Fruit fly (Drosophila melanogaster): ENCODE measurements around the gene CG9514.

DNA sequence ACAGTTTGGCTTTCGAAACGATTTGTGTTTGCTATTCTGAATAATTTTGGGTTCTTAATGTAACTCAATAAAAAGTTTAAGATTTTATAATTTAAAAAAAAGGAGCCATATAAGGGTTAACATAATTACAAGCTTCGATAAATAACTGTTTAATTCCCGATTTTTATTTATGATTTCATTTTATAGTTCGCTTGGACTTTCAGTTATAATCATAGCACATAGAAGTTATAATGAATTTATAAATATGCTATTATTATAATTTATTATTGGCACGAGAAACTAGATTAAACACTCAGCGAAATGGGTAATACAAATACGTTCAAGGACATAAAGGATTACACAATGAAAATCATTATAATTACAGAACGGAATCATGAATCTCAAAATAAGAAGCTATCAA is 60.3 kb downstream of the CG9514 start, which contains the start of gene CG14410:
- TF ChIP-seq pan (optimal IDR thresholded peaks at IDR 0.05) (no peak), Dll (optimal IDR thresholded peaks at IDR 0.05) (no peak), usp (GFP tag; optimal IDR thresholded peaks at IDR 0.05) (no peak)

Data from whole organism.